Fruit fly (Drosophila melanogaster): ENCODE results near the gene CG4998.

dm6 chr3L:16368199-16368598 lies 29.4 kb downstream of the CG4998 start, which contains the start of gene CG4842:
- no peak for TF ChIP-seq woc (GFP tag; optimal IDR thresholded peaks at IDR 0.05)
- no peak for TF ChIP-seq fru (GFP tag; optimal IDR thresholded peaks at IDR 0.05)
- no peak for TF ChIP-seq usp (GFP tag; optimal IDR thresholded peaks at IDR 0.05)
- no peak for TF ChIP-seq OdsH (GFP tag; optimal IDR thresholded peaks at IDR 0.05)
- no peak for TF ChIP-seq dsf (GFP tag; optimal IDR thresholded peaks at IDR 0.05; ENCODE audit: borderline replicate concordance)
- no peak for TF ChIP-seq Dif (GFP tag; optimal IDR thresholded peaks at IDR 0.05; ENCODE audit: partially characterized antibody)
- no peak for TF ChIP-seq h (GFP tag; optimal IDR thresholded peaks at IDR 0.05)
- TF ChIP-seq Abd-B (GFP tag; optimal IDR thresholded peaks at IDR 0.05) = no peak
- TF ChIP-seq sv (GFP tag; optimal IDR thresholded peaks at IDR 0.05) = no peak
- no peak for TF ChIP-seq br (GFP tag; optimal IDR thresholded peaks at IDR 0.05)
- TF ChIP-seq psq (GFP tag; optimal IDR thresholded peaks at IDR 0.05) = no peak
- TF ChIP-seq Rel (GFP tag; optimal IDR thresholded peaks at IDR 0.05) = no peak
- TF ChIP-seq Rel (tag; optimal IDR thresholded peaks at IDR 0.05) = no peak

All from whole organism, wandering third instar larva.